Worm (Caenorhabditis elegans) whole organism, young adult: ENCODE data around the gene C31B8.16.

ENCODE experiments used
- F37B4.10 ChIP-seq: fragments of 200-800 bp; sonication (Bioruptor generic); IDR thresholded peaks from 2 replicates; pipeline ENCODE4 v1.3.6; 2022; ENCODE audit warnings: missing genetic modification characterization, missing compliant biosample characterization
- F49E8.2 ChIP-seq: sonication (generic microtip); optimal IDR thresholded peaks from 3 replicates; lab custom pipeline; 2017; ENCODE audit warnings: missing genetic modification characterization, mild to moderate bottlenecking, missing compliant biosample characterization, antibody characterized with exemption, moderate library complexity; ENCODE audit not compliant: insufficient read depth
- F55B11.4 ChIP-seq: sonication (generic microtip); optimal IDR thresholded peaks from 2 replicates; lab custom pipeline; 2016; ENCODE audit warnings: missing compliant biosample characterization, missing genetic modification characterization, borderline replicate concordance; ENCODE audit not compliant: insufficient read depth
- F57C9.4 ChIP-seq: sonication (generic microtip); optimal IDR thresholded peaks from 2 replicates; lab custom pipeline; 2017; ENCODE audit warnings: mild to moderate bottlenecking, missing genetic modification characterization, missing compliant biosample characterization
- Y56A3A.18 ChIP-seq: fragments of 200-800 bp; sonication (Bioruptor generic); IDR thresholded peaks from 2 replicates; pipeline ENCODE4 v1.3.6; 2022; ENCODE audit warnings: missing genetic modification reagents, missing genetic modification characterization, missing compliant biosample characterization
- Y67H2A.10 ChIP-seq: fragments of 200-800 bp; sonication (Bioruptor generic); conservative IDR thresholded peaks from 2 replicates; pipeline ENCODE4 v1.3.6; 2022; ENCODE audit warnings: missing genetic modification reagents, missing genetic modification characterization, missing compliant biosample characterization
- ZK185.1 ChIP-seq: sonication (generic microtip); optimal IDR thresholded peaks from 2 replicates; lab custom pipeline; 2016; ENCODE audit warnings: mild to moderate bottlenecking, missing genetic modification characterization, missing compliant biosample characterization; ENCODE audit not compliant: poor library complexity, severe bottlenecking
- ama-1 ChIP-seq, 3 experiments: fragments of 150-350 bp in 1 of 3; sonication (generic microtip) in 2 of 3; optimal IDR thresholded peaks; 2 replicates each; lab custom pipeline; 2014 to 2018; ENCODE audit warnings: missing biosample characterization in 2 of 3, missing genetic modification characterization in 2 of 3, missing genetic modification reagents in 2 of 3
- attf-6 ChIP-seq: fragments of 200-800 bp; sonication (Bioruptor generic); IDR thresholded peaks from 2 replicates; pipeline ENCODE4 v1.3.6; 2022; ENCODE audit warnings: missing genetic modification reagents, missing genetic modification characterization, missing compliant biosample characterization
- bed-1 ChIP-seq: fragments of 200-800 bp; sonication (Bioruptor generic); IDR thresholded peaks from 2 replicates; pipeline ENCODE4 v1.3.6; 2022; ENCODE audit warnings: missing genetic modification reagents, missing genetic modification characterization, missing compliant biosample characterization
- cebp-1 ChIP-seq, 2 experiments: fragments of 200-800 bp in 1 of 2; sonication (Bioruptor generic) in 1 of 2; sonication (generic microtip) in 1 of 2; IDR thresholded peaks in 1 of 2; optimal IDR thresholded peaks in 1 of 2; 2 replicates each; pipeline versions ENCODE4 v1.3.6 to Lab custom; 2017 to 2022; ENCODE audit warnings: missing compliant biosample characterization in 2 of 2, missing genetic modification characterization in 2 of 2, mild to moderate bottlenecking in 1 of 2, missing genetic modification reagents in 1 of 2, moderate library complexity in 1 of 2
- cebp-2 ChIP-seq: fragments of 200-800 bp; sonication (Bioruptor generic); IDR thresholded peaks from 2 replicates; pipeline ENCODE4 v1.3.6; 2022; ENCODE audit warnings: missing genetic modification characterization, missing compliant biosample characterization
- ceh-100 ChIP-seq: fragments of 200-800 bp; sonication (Bioruptor generic); IDR thresholded peaks from 2 replicates; pipeline ENCODE4 v1.3.6; 2022; ENCODE audit warnings: missing genetic modification reagents, missing genetic modification characterization, missing compliant biosample characterization
- ceh-40 ChIP-seq: fragments of 200-800 bp; sonication (Bioruptor generic); IDR thresholded peaks from 2 replicates; pipeline ENCODE4 v1.3.6; 2022; ENCODE audit warnings: missing genetic modification characterization, missing compliant biosample characterization
- ceh-58 ChIP-seq: fragments of 200-800 bp; sonication (Bioruptor generic); IDR thresholded peaks from 2 replicates; pipeline ENCODE4 v1.3.6; 2022; ENCODE audit warnings: missing genetic modification characterization, missing compliant biosample characterization
- ceh-79 ChIP-seq: sonication (generic microtip); optimal IDR thresholded peaks from 2 replicates; lab custom pipeline; 2017; ENCODE audit warnings: mild to moderate bottlenecking, missing genetic modification characterization, missing compliant biosample characterization
- ceh-91 ChIP-seq: fragments of 200-800 bp; sonication (Bioruptor generic); IDR thresholded peaks from 2 replicates; pipeline ENCODE4 v1.3.6; 2022; ENCODE audit warnings: missing genetic modification reagents, missing genetic modification characterization, missing compliant biosample characterization
- die-1 ChIP-seq: sonication (generic microtip); optimal IDR thresholded peaks from 2 replicates; lab custom pipeline; 2016; ENCODE audit warnings: missing genotype, mild to moderate bottlenecking, missing genetic modification characterization, missing compliant biosample characterization
- ekl-4 ChIP-seq: fragments of 200-800 bp; sonication (Bioruptor generic); IDR thresholded peaks from 2 replicates; pipeline ENCODE4 v1.3.6; 2022; ENCODE audit warnings: missing genetic modification reagents, missing genetic modification characterization, missing compliant biosample characterization
- hlh-26 ChIP-seq: fragments of 200-800 bp; sonication (Bioruptor generic); conservative IDR thresholded peaks from 2 replicates; pipeline ENCODE4 v1.3.6; 2022; ENCODE audit warnings: missing genetic modification reagents, missing genetic modification characterization, missing compliant biosample characterization
- hmg-1.2 ChIP-seq: fragments of 200-800 bp; sonication (Bioruptor generic); IDR thresholded peaks from 2 replicates; pipeline ENCODE4 v1.3.6; 2022; ENCODE audit warnings: missing genetic modification reagents, missing genetic modification characterization, missing compliant biosample characterization
- let-607 ChIP-seq, 2 experiments: fragments of 200-800 bp in 1 of 2; sonication (Bioruptor generic) in 1 of 2; sonication (generic microtip) in 1 of 2; optimal IDR thresholded peaks; 2 replicates each; lab custom pipeline; 2016 to 2018; ENCODE audit warnings: mild to moderate bottlenecking in 2 of 2, missing compliant biosample characterization in 2 of 2, missing genetic modification characterization in 2 of 2, moderate library complexity in 2 of 2, missing genotype in 1 of 2
- lin-26 ChIP-seq: fragments of 200-800 bp; sonication (Bioruptor generic); IDR thresholded peaks from 2 replicates; pipeline ENCODE4 v1.3.6; 2022; ENCODE audit warnings: missing genetic modification reagents, missing genetic modification characterization, missing compliant biosample characterization
- lin-40 ChIP-seq: sonication (generic microtip); optimal IDR thresholded peaks from 2 replicates; lab custom pipeline; 2016; ENCODE audit warnings: missing genetic modification characterization, mild to moderate bottlenecking, missing compliant biosample characterization, missing genotype, missing genetic modification reagents
- lin-54 ChIP-seq: fragments of 200-800 bp; sonication (Bioruptor generic); optimal IDR thresholded peaks from 2 replicates; lab custom pipeline; 2018; ENCODE audit warnings: mild to moderate bottlenecking, missing genetic modification characterization, missing compliant biosample characterization
- nfya-2 ChIP-seq: fragments of 200-800 bp; sonication (Bioruptor generic); IDR thresholded peaks from 2 replicates; pipeline ENCODE4 v1.3.6; 2022; ENCODE audit warnings: missing genetic modification reagents, missing genetic modification characterization, missing compliant biosample characterization
- sea-2 ChIP-seq: fragments of 200-800 bp; sonication (Bioruptor generic); IDR thresholded peaks from 2 replicates; pipeline ENCODE4 v1.3.6; 2022; ENCODE audit warnings: missing genetic modification characterization, missing compliant biosample characterization
- snpc-1.1 ChIP-seq: sonication (generic microtip); optimal IDR thresholded peaks from 2 replicates; lab custom pipeline; 2017; ENCODE audit warnings: missing genetic modification characterization, mild to moderate bottlenecking, missing compliant biosample characterization, antibody characterized with exemption, moderate library complexity, missing genotype, missing genetic modification reagents; ENCODE audit not compliant: insufficient read depth
- snpc-4 ChIP-seq, 5 experiments: fragments of 150-350 bp in 1 of 5; sonication (generic microtip) in 4 of 5; optimal IDR thresholded peaks; 2 replicates each; lab custom pipeline; 2014 to 2018; ENCODE audit warnings: missing genetic modification characterization in 5 of 5, missing biosample characterization in 3 of 5, antibody characterized with exemption in 2 of 5, mild to moderate bottlenecking in 2 of 5, missing compliant biosample characterization in 2 of 5, missing genotype in 2 of 5, moderate library complexity in 2 of 5, missing genetic modification reagents in 1 of 5
- somi-1 ChIP-seq: fragments of 200-800 bp; sonication (Bioruptor generic); optimal IDR thresholded peaks from 2 replicates; lab custom pipeline; 2018; ENCODE audit warnings: mild to moderate bottlenecking, missing genetic modification characterization, missing compliant biosample characterization
- sptf-2 ChIP-seq: fragments of 200-800 bp; sonication (Bioruptor generic); optimal IDR thresholded peaks from 2 replicates; lab custom pipeline; 2018; ENCODE audit warnings: mild to moderate bottlenecking, missing genetic modification characterization, missing compliant biosample characterization
- ztf-18 ChIP-seq: sonication (generic microtip); optimal IDR thresholded peaks from 2 replicates; lab custom pipeline; 2016; ENCODE audit warnings: missing genotype, mild to moderate bottlenecking, missing genetic modification characterization, missing compliant biosample characterization
- ztf-3 ChIP-seq: fragments of 200-800 bp; sonication (Bioruptor generic); optimal IDR thresholded peaks from 2 replicates; lab custom pipeline; 2018; ENCODE audit warnings: mild to moderate bottlenecking, missing genetic modification characterization, missing compliant biosample characterization

The C31B8.16 gene

DNA sequence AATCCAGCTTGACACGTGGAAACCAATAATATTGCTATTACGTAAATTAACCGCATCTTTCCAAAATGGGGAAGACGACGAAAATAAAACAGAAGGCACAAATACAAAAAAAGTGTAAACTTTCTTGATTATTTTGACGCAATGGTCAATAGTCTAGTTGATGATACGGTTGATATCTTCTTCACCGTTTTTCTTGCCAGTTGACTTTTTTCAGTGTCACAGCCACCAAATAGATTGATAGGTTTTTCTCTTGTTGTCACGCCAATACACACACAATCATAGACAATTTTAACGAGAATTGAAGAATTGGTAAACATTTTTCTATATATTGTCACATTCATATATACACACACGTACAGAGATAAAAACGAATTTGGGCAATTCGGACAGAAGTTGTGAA lies 20.3 kb upstream of the C31B8.16 start, which contains the start of gene zmp-3 (continued):
- TF ChIP-seq ceh-91 (GFP tag; lab: Robert Waterston, UW) (no peak), sptf-2 (GFP tag; lab: Kevin White, UChicago) (no peak), bed-1 (GFP tag; lab: Robert Waterston, UW) (no peak), ceh-40 (GFP tag; lab: Robert Waterston, UW) (no peak), ztf-3 (GFP tag; lab: Kevin White, UChicago) (no peak)

DNA sequence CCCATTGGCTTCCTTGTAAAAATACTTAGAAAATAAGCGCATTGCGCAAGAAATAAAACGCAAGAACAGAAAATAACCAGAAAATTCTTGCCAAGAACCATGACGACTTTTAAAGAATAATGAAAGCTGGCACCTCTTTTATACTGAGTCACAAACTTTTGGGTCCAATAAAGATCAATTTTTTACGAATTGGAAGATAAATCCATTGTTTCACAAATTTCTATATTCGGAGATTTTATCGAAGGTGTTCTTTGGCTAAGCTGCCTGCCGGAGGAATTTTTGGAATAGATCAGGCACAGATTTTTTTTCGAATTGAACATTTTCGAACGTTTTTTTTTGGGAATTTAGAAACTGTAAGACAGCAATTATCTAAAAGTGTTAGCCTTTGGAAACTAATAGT lies 17.0 kb upstream of the C31B8.16 start, which contains the start of gene C31B8.9:
Gene C31B8.9, minus strand, starts transcription at position 101 of the 400 bp plus-strand sequence.
- TF ChIP-seq lin-40 (tag; lab: Kevin White, UChicago) (no peak), attf-6 (no peak), F57C9.4 (tag; lab: Kevin White, UChicago) (no peak), nfya-2 (no peak)

DNA sequence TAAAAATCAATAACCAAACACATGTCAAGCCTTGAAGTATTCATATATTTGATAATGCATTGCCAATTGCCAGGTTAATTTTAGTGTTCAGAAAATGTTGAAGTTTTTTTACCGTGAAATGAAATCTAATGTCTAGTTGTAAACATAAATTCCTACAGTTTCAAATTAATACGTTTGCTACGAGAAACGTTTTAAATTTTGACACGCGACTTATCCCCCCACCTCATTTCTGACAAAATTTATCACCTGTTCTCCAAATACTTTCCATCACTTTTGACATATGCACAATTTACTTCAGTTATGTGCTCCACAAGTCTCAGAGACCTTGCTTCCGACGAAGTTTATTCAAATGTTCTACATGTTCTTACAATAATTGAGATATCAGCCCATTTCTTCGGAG lies 15.9 kb upstream of the C31B8.16 start, which contains the start of gene srh-146:
Gene srh-146, plus strand, starts transcription at position 301 of the 400 bp plus-strand sequence.
- TF ChIP-seq cebp-2 (GFP tag; lab: Robert Waterston, UW) (no peak), F55B11.4 (tag; lab: Kevin White, UChicago) (no peak), let-607 (tag; optimal IDR thresholded peaks at IDR 0.05; lab: Kevin White, UChicago) (no peak), ama-1 (optimal IDR thresholded peaks at IDR 0.05; lab: Kevin White, UChicago) (no peak), ama-1 (GFP tag; optimal IDR thresholded peaks at IDR 0.05; lab: Kevin White, UChicago) (no peak), cebp-1 (GFP tag; IDR thresholded peaks at IDR 0.05; lab: Robert Waterston, UW) (no peak), cebp-1 (tag; optimal IDR thresholded peaks at IDR 0.05; lab: Kevin White, UChicago) (no peak), F37B4.10 (no peak), snpc-1.1 (tag; lab: Kevin White, UChicago) (no peak), Y67H2A.10 (GFP tag; lab: Robert Waterston, UW) (no peak), ceh-40 (GFP tag; lab: Robert Waterston, UW) (no peak)

DNA sequence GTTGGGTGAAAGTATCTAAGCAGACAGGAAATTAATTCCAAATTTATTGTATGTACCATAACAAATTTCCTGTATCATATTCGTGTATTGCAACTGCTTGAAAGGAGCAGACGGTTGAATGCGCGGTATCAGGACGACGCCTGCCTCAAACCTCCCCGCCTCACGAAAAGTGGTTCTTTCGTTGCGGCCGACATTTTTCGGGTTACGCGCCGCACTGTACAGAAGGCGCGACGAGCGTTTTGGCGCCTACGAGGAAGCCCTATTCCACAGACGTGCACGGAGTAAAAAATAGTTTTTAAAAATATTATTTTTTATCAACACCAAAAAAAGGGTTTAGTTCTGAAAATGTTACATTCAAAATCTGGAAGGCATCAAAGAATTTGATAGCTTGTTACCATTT lies 9.7 kb upstream of the C31B8.16 start:
- TF ChIP-seq hmg-1.2 (GFP tag; lab: Robert Waterston, UW) (peak; percentile 60; the same call in 1 of the 2 replicates), snpc-1.1 (tag; lab: Kevin White, UChicago) (peak; percentile 86), ceh-100 (GFP tag; lab: Robert Waterston, UW) (no peak), ceh-79 (tag; lab: Kevin White, UChicago) (no peak), snpc-4 (GFP tag; optimal IDR thresholded peaks at IDR 0.05; lab: Kevin White, UChicago) (peak; percentile 87), snpc-4 (tag; optimal IDR thresholded peaks at IDR 0.05; lab: Kevin White, UChicago) (peak; percentile 64 to 95 (median 82))

DNA sequence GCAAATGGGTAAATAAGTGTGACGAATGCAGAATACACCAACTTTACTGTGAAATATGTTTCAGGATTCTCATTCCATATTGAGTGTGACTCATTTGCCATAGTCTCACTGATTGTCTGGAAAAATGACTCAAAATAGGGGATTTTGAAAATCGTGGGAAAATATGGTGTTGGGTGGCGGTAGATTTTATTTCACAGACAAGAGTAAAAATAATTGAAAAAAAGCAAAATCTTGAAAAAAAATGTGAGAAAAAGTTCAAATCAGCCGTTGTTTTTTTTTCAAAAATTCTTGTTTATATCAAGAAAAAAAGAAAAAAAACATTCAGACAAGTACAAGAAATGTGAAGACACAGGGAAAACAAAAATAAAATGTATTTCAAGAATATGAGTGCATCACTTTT lies 7.3 kb upstream of the C31B8.16 start, which contains the start of gene srh-38:
Gene srh-38, minus strand, starts transcription at position 101 of the 400 bp plus-strand sequence.
- TF ChIP-seq somi-1 (GFP tag; lab: Kevin White, UChicago): no peak
- no peak for TF ChIP-seq hlh-26 (GFP tag; lab: Robert Waterston, UW)
- TF ChIP-seq ceh-58 (GFP tag; lab: Robert Waterston, UW): no peak
- TF ChIP-seq ZK185.1 (tag; lab: Kevin White, UChicago): no peak
- no peak for TF ChIP-seq die-1 (tag; lab: Kevin White, UChicago)
- no peak for TF ChIP-seq cebp-2 (GFP tag; lab: Robert Waterston, UW)
- no peak for TF ChIP-seq lin-54 (GFP tag; lab: Kevin White, UChicago)
- no peak for TF ChIP-seq F49E8.2 (tag; lab: Kevin White, UChicago)
- no peak for TF ChIP-seq Y56A3A.18 (GFP tag; lab: Robert Waterston, UW)
- no peak for TF ChIP-seq ztf-18
- TF ChIP-seq ceh-79 (tag; lab: Kevin White, UChicago): no peak
- TF ChIP-seq lin-26 (GFP tag; lab: Robert Waterston, UW): no peak
- no peak for TF ChIP-seq sea-2 (GFP tag; lab: Robert Waterston, UW)
- no peak for TF ChIP-seq ekl-4
